Worm (Caenorhabditis elegans) whole organism, early embryonic: ENCODE data around the gene elo-9.

ENCODE experiments used
- B0310.2 ChIP-seq: sonication (generic microtip); optimal IDR thresholded peaks from 2 replicates; lab custom pipeline; 2016; ENCODE audit warnings: mild to moderate bottlenecking, missing genetic modification characterization, missing compliant biosample characterization
- F13C5.2 ChIP-seq: sonication (generic microtip); optimal IDR thresholded peaks from 2 replicates; lab custom pipeline; 2017; ENCODE audit warnings: mild to moderate bottlenecking, missing genetic modification characterization, inconsistent platforms, missing compliant biosample characterization
- aly-1 ChIP-seq: sonication (generic microtip); optimal IDR thresholded peaks from 2 replicates; lab custom pipeline; 2016; ENCODE audit warnings: missing genetic modification characterization, missing compliant biosample characterization
- ama-1 ChIP-seq: fragments of 150-350 bp; optimal IDR thresholded peaks from 2 replicates; lab custom pipeline; 2014
- ceh-13 ChIP-seq: fragments of 200-800 bp; sonication (Bioruptor generic); optimal IDR thresholded peaks from 2 replicates; lab custom pipeline; 2018; ENCODE audit warnings: mild to moderate bottlenecking, missing genetic modification characterization, missing compliant biosample characterization
- ceh-36 ChIP-seq: sonication (generic microtip); optimal IDR thresholded peaks from 2 replicates; lab custom pipeline; 2016; ENCODE audit warnings: missing genetic modification characterization, inconsistent platforms, missing compliant biosample characterization
- ets-7 ChIP-seq: sonication (generic microtip); optimal IDR thresholded peaks from 2 replicates; lab custom pipeline; 2016; ENCODE audit warnings: missing genotype, missing genetic modification characterization, missing compliant biosample characterization
- flt-1 ChIP-seq: fragments of 200-800 bp; sonication (Bioruptor generic); IDR thresholded peaks from 2 replicates; pipeline ENCODE4 v1.3.6; 2022; ENCODE audit warnings: missing genetic modification characterization, missing compliant biosample characterization
- hmbx-1 ChIP-seq: sonication (generic microtip); optimal IDR thresholded peaks from 2 replicates; lab custom pipeline; 2016; ENCODE audit warnings: mild to moderate bottlenecking, missing genetic modification characterization, missing compliant biosample characterization
- hmg-4 ChIP-seq: fragments of 200-800 bp; sonication (Bioruptor generic); optimal IDR thresholded peaks from 2 replicates; lab custom pipeline; 2018; ENCODE audit warnings: mild to moderate bottlenecking, missing genetic modification characterization, missing compliant biosample characterization
- hnd-1 ChIP-seq: sonication (generic microtip); optimal IDR thresholded peaks from 2 replicates; lab custom pipeline; 2016; ENCODE audit warnings: missing genetic modification characterization, missing compliant biosample characterization
- pes-1 ChIP-seq: fragments of 200-800 bp; sonication (Bioruptor generic); IDR thresholded peaks from 2 replicates; pipeline ENCODE4 v1.3.6; 2022; ENCODE audit warnings: missing genetic modification reagents, missing genetic modification characterization, missing compliant biosample characterization
- scrt-1 ChIP-seq: fragments of 200-800 bp; sonication (Bioruptor generic); IDR thresholded peaks from 2 replicates; pipeline ENCODE4 v1.3.6; 2022; ENCODE audit warnings: missing genetic modification characterization, missing compliant biosample characterization
- sea-1 ChIP-seq: fragments of 200-800 bp; sonication (Bioruptor generic); conservative IDR thresholded peaks from 2 replicates; pipeline ENCODE4 v1.3.6; 2022; ENCODE audit warnings: missing genetic modification characterization, missing compliant biosample characterization
- tbx-11 ChIP-seq: fragments of 200-800 bp; sonication (Bioruptor generic); IDR thresholded peaks from 2 replicates; pipeline ENCODE4 v1.3.6; 2022; ENCODE audit warnings: missing genetic modification characterization, missing compliant biosample characterization
- tbx-37 ChIP-seq: fragments of 200-800 bp; sonication (Bioruptor generic); conservative IDR thresholded peaks from 2 replicates; pipeline ENCODE4 v1.3.6; 2022; ENCODE audit warnings: missing genetic modification reagents, missing genetic modification characterization, missing compliant biosample characterization
- tra-4 ChIP-seq: sonication (generic microtip); optimal IDR thresholded peaks from 2 replicates; lab custom pipeline; 2017; ENCODE audit warnings: missing genetic modification characterization, missing compliant biosample characterization

Gene elo-9

DNA sequence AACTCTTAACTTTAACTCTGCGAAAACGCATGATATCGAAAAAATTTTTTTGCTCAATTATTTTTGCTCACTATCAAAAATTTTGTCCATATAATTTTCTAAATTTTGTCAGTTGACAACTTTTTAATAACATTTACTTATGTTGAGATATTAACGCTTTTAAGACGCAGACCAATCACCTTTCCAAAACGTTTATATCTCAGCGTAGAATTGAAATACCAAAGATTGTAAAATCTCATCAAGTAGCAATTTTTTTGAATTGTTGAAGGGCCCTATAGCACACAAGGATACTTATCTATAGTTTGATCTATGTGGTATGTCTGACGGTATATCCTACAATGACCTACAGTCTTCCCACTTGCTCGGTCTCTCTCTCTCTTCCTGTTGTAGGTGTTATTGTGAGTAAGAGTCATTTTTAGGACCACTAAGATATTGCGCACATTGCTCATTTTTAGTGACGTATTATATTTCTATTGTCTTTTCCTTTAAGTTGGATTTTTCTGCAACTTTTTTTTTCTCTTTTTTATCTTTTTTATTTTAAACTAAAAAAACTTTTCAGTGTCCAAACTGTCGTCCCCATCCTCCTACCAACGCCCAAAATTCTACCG lies 44.7 kb downstream of the elo-9 start, which contains the start of gene pde-3:
Gene pde-3 (plus strand): TSS at position 558 of the 608 bp plus-strand sequence.
- TF ChIP-seq flt-1 (GFP tag; lab: Robert Waterston, UW) (no peak), tbx-37 (GFP tag; lab: Robert Waterston, UW) (no peak), ama-1 (no peak), hmg-4 (no peak), ets-7 (tag; lab: Kevin White, UChicago) (no peak), hmbx-1 (tag; lab: Kevin White, UChicago) (no peak), hnd-1 (tag; lab: Kevin White, UChicago) (no peak), tbx-11 (no peak), scrt-1 (no peak), ceh-36 (tag; lab: Kevin White, UChicago) (no peak), tra-4 (tag; lab: Kevin White, UChicago) (no peak), F13C5.2 (tag; lab: Kevin White, UChicago) (no peak), sea-1 (GFP tag; lab: Robert Waterston, UW) (no peak), ceh-13 (GFP tag; lab: Kevin White, UChicago) (no peak), aly-1 (tag; lab: Kevin White, UChicago) (no peak), pes-1 (GFP tag; lab: Robert Waterston, UW) (no peak), B0310.2 (no peak)

ce11 chrII:14916848-14917247 lies 47.1 kb downstream of the elo-9 start:
- no peak for TF ChIP-seq ceh-13 (GFP tag; lab: Kevin White, UChicago)
- no peak for TF ChIP-seq hnd-1 (tag; lab: Kevin White, UChicago)
- TF ChIP-seq ets-7 (tag; lab: Kevin White, UChicago), result no peak
- no peak for TF ChIP-seq B0310.2
- TF ChIP-seq ama-1, result no peak
- TF ChIP-seq tbx-37 (GFP tag; lab: Robert Waterston, UW), result no peak
- TF ChIP-seq tra-4 (tag; lab: Kevin White, UChicago), result no peak
- TF ChIP-seq scrt-1, result no peak
- no peak for TF ChIP-seq ceh-36 (tag; lab: Kevin White, UChicago)
- TF ChIP-seq flt-1 (GFP tag; lab: Robert Waterston, UW), result no peak
- no peak for TF ChIP-seq hmg-4
- no peak for TF ChIP-seq hmbx-1 (tag; lab: Kevin White, UChicago)
- TF ChIP-seq aly-1 (tag; lab: Kevin White, UChicago), result no peak
- no peak for TF ChIP-seq pes-1 (GFP tag; lab: Robert Waterston, UW)
- no peak for TF ChIP-seq F13C5.2 (tag; lab: Kevin White, UChicago)
- TF ChIP-seq sea-1 (GFP tag; lab: Robert Waterston, UW), result no peak
- TF ChIP-seq tbx-11, result no peak

- TF ChIP-seq sea-1 (GFP tag; lab: Robert Waterston, UW), result no peak
- TF ChIP-seq hmg-4, result no peak
- TF ChIP-seq hmbx-1 (tag; lab: Kevin White, UChicago), result no peak
- TF ChIP-seq ceh-13 (GFP tag; lab: Kevin White, UChicago), result no peak
- no peak for TF ChIP-seq aly-1 (tag; lab: Kevin White, UChicago)
- no peak for TF ChIP-seq tra-4 (tag; lab: Kevin White, UChicago)
- TF ChIP-seq ets-7 (tag; lab: Kevin White, UChicago), result no peak
- TF ChIP-seq ceh-36 (tag; lab: Kevin White, UChicago), result no peak
- TF ChIP-seq scrt-1, result no peak
- TF ChIP-seq B0310.2, result no peak
- TF ChIP-seq tbx-11, result no peak
- TF ChIP-seq ama-1, result no peak
- TF ChIP-seq F13C5.2 (tag; lab: Kevin White, UChicago), result no peak
- TF ChIP-seq tbx-37 (GFP tag; lab: Robert Waterston, UW), result no peak
- TF ChIP-seq pes-1 (GFP tag; lab: Robert Waterston, UW), result no peak
- TF ChIP-seq hnd-1 (tag; lab: Kevin White, UChicago), result no peak
- TF ChIP-seq flt-1 (GFP tag; lab: Robert Waterston, UW), result no peak
Observed at ce11 chrII:14910307-14910706, 53.6 kb downstream of the elo-9 start, which contains the start of gene R03C1.1. Gene R03C1.1, minus strand, starts transcription at chrII:14910407.
